Fruit fly (Drosophila melanogaster): ENCODE data around the gene CG11069.

CG11069 gene

dm6 chr3R:24922270-24922669 is 27.7 kb downstream of the CG11069 start, which contains the start of gene Mink (continued):
- TF ChIP-seq CG4820 (GFP tag; optimal IDR thresholded peaks at IDR 0.05) (no peak), zen2 (GFP tag; IDR thresholded peaks at IDR 0.05; ENCODE audit: partially characterized antibody) (no peak), Dref (GFP tag; IDR thresholded peaks at IDR 0.05) (peak; percentile 73), CG7928 (GFP tag; optimal IDR thresholded peaks at IDR 0.05) (no peak), Kr (GFP tag; optimal IDR thresholded peaks at IDR 0.05) (no peak), Usf (GFP tag; optimal IDR thresholded peaks at IDR 0.05) (no peak), CG13624 (GFP tag; optimal IDR thresholded peaks at IDR 0.05) (no peak), ci (GFP tag; IDR thresholded peaks at IDR 0.05) (no peak), ac (GFP tag; optimal IDR thresholded peaks at IDR 0.05) (no peak), Sry-δ (GFP tag; optimal IDR thresholded peaks at IDR 0.05) (peak; percentile 26), Deaf1 (tag; optimal IDR thresholded peaks at IDR 0.05) (no peak), Six4 (GFP tag; optimal IDR thresholded peaks at IDR 0.05) (no peak), hbn (GFP tag; IDR thresholded peaks at IDR 0.05; ENCODE audit: partially characterized antibody) (no peak), CG4730 (GFP tag; IDR thresholded peaks at IDR 0.05) (no peak), jing (GFP tag; optimal IDR thresholded peaks at IDR 0.05) (no peak), MTF-1 (GFP tag; optimal IDR thresholded peaks at IDR 0.05; ENCODE audit: borderline replicate concordance) (no peak), CG33213 (GFP tag; optimal IDR thresholded peaks at IDR 0.05) (no peak), sr (GFP tag; IDR thresholded peaks at IDR 0.05) (no peak), Med (GFP tag) (no peak), lmd (GFP tag; IDR thresholded peaks at IDR 0.05) (no peak), CG1603 (tag; optimal IDR thresholded peaks at IDR 0.05) (no peak), Abd-B (GFP tag; optimal IDR thresholded peaks at IDR 0.05) (no peak), seq (GFP tag; IDR thresholded peaks at IDR 0.05) (no peak), tll (GFP tag; optimal IDR thresholded peaks at IDR 0.05) (no peak), CG11696 (GFP tag; IDR thresholded peaks at IDR 0.05) (no peak), eve (GFP tag; optimal IDR thresholded peaks at IDR 0.05) (no peak), CG5245 (GFP tag; optimal IDR thresholded peaks at IDR 0.05) (no peak), CG8089 (GFP tag; optimal IDR thresholded peaks at IDR 0.05) (no peak), CG3847 (GFP tag; IDR thresholded peaks at IDR 0.05) (no peak), CG10959 (GFP tag; IDR thresholded peaks at IDR 0.05) (no peak), so (GFP tag; IDR thresholded peaks at IDR 0.05) (no peak), CG13287 (GFP tag; IDR thresholded peaks at IDR 0.05; ENCODE audit: partially characterized antibody) (peak; percentile 57; the same call in 1 of the 2 replicates), chinmo (GFP tag; IDR thresholded peaks at IDR 0.05; ENCODE audit: partially characterized antibody) (no peak), Myb (GFP tag; optimal IDR thresholded peaks at IDR 0.05) (peak; percentile 75), nom (GFP tag; optimal IDR thresholded peaks at IDR 0.05) (no peak), CG32772 (GFP tag; IDR thresholded peaks at IDR 0.05) (no peak), unc-4 (GFP tag; IDR thresholded peaks at IDR 0.05; ENCODE audit: partially characterized antibody) (peak; percentile 31; the same call in 1 of the 2 replicates), tin (GFP tag; optimal IDR thresholded peaks at IDR 0.05) (no peak), CG12659 (GFP tag; optimal IDR thresholded peaks at IDR 0.05) (no peak), sqz (GFP tag; optimal IDR thresholded peaks at IDR 0.05) (peak; percentile 18), CG1832 (GFP tag; optimal IDR thresholded peaks at IDR 0.05) (no peak), ash1 (GFP tag; optimal IDR thresholded peaks at IDR 0.05) (no peak), CG3281 (GFP tag; optimal IDR thresholded peaks at IDR 0.05) (no peak), BtbVII (GFP tag; optimal IDR thresholded peaks at IDR 0.05) (no peak), CG3838 (GFP tag; optimal IDR thresholded peaks at IDR 0.05) (no peak), E2f2 (GFP tag; IDR thresholded peaks at IDR 0.05) (peak; percentile 93), CG15514 (GFP tag; optimal IDR thresholded peaks at IDR 0.05) (no peak), Atf6 (GFP tag; IDR thresholded peaks at IDR 0.05) (no peak), CG4424 (GFP tag; optimal IDR thresholded peaks at IDR 0.05) (no peak), CG3726 (GFP tag; IDR thresholded peaks at IDR 0.05) (no peak), wdn (GFP tag; IDR thresholded peaks at IDR 0.05) (no peak), gfzf (GFP tag; optimal IDR thresholded peaks at IDR 0.05) (peak; percentile 73)
